Worm (Caenorhabditis elegans) whole organism, L1 larva: Measurements from ENCODE around the gene smg-7.
A peak's percentile ranks its signal among the peaks of the same experiment; 100 is the strongest.

Source experiments
- C04F5.9 ChIP-seq: sonication (generic microtip); optimal IDR thresholded peaks from 2 replicates; lab custom pipeline; 2016; ENCODE audit warnings: missing genetic modification characterization, missing compliant biosample characterization
- C16A3.4 ChIP-seq: fragments of 150-350 bp; optimal IDR thresholded peaks from 2 replicates; lab custom pipeline; 2014; ENCODE audit warnings: missing biosample characterization, missing genetic modification characterization
- F16B12.6 ChIP-seq: fragments of 150-350 bp; optimal IDR thresholded peaks from 2 replicates; lab custom pipeline; 2014; ENCODE audit warnings: missing biosample characterization, missing genetic modification characterization
- aha-1 ChIP-seq: fragments of 150-350 bp; optimal IDR thresholded peaks from 2 replicates; lab custom pipeline; 2014; ENCODE audit warnings: missing biosample characterization, missing genetic modification characterization
- alr-1 ChIP-seq: fragments of 200-800 bp; sonication (Bioruptor generic); optimal IDR thresholded peaks from 2 replicates; lab custom pipeline; 2018; ENCODE audit warnings: borderline replicate concordance, mild to moderate bottlenecking, missing genetic modification characterization, missing compliant biosample characterization
- aly-2 ChIP-seq: fragments of 150-350 bp; optimal IDR thresholded peaks from 2 replicates; lab custom pipeline; 2014; ENCODE audit warnings: missing biosample characterization, missing genetic modification characterization
- ceh-8 ChIP-seq: fragments of 200-800 bp; sonication (Bioruptor generic); optimal IDR thresholded peaks from 2 replicates; lab custom pipeline; 2018; ENCODE audit warnings: mild to moderate bottlenecking, missing genetic modification characterization, moderate library complexity, missing compliant biosample characterization
- ceh-82 ChIP-seq, 3 experiments: fragments of 150-350 bp in 1 of 3; sonication (generic microtip) in 2 of 3; optimal IDR thresholded peaks; 2 replicates each; lab custom pipeline; 2014 to 2017; ENCODE audit warnings: missing biosample characterization in 3 of 3, missing genetic modification characterization in 3 of 3
- ces-1 ChIP-seq: fragments of 150-350 bp; optimal IDR thresholded peaks from 2 replicates; lab custom pipeline; 2014; ENCODE audit warnings: missing biosample characterization, missing genetic modification reagents, missing genetic modification characterization
- dpl-1 ChIP-seq, 3 experiments: fragments of 150-350 bp in 2 of 3; sonication (generic microtip) in 1 of 3; optimal IDR thresholded peaks; 2 replicates each; lab custom pipeline; 2014 to 2017; ENCODE audit warnings: missing biosample characterization in 3 of 3, missing genetic modification characterization in 3 of 3, missing genetic modification reagents in 3 of 3
- dsc-1 ChIP-seq: sonication (generic microtip); optimal IDR thresholded peaks from 2 replicates; lab custom pipeline; 2016; ENCODE audit warnings: mild to moderate bottlenecking, missing genetic modification characterization, missing compliant biosample characterization
- efl-3 ChIP-seq: fragments of 200-800 bp; sonication (Bioruptor generic); optimal IDR thresholded peaks from 2 replicates; lab custom pipeline; 2018; ENCODE audit warnings: mild to moderate bottlenecking, missing genetic modification characterization, missing compliant biosample characterization
- egl-13 ChIP-seq: sonication (generic microtip); optimal IDR thresholded peaks from 2 replicates; lab custom pipeline; 2016; ENCODE audit warnings: missing genotype, missing genetic modification reagents, missing genetic modification characterization, missing compliant biosample characterization
- egl-27 ChIP-seq, 2 experiments: fragments of 150-350 bp in 1 of 2; sonication (generic microtip); optimal IDR thresholded peaks; 3 replicates each; lab custom pipeline; 2017 to 2018; ENCODE audit warnings: missing biosample characterization in 2 of 2, missing genetic modification characterization in 2 of 2, missing genetic modification reagents in 2 of 2
- elt-3 ChIP-seq, 6 experiments: fragments of 150-350 bp in 1 of 6; sonication (generic microtip); optimal IDR thresholded peaks; 2 replicates each; lab custom pipeline; 2017 to 2018; ENCODE audit warnings: missing biosample characterization in 6 of 6, missing genetic modification characterization in 6 of 6, inconsistent platforms in 1 of 6
- fkh-4 ChIP-seq: sonication (generic microtip); optimal IDR thresholded peaks from 2 replicates; lab custom pipeline; 2016; ENCODE audit warnings: missing compliant biosample characterization, missing genetic modification characterization, borderline replicate concordance
- fkh-8 ChIP-seq: sonication (generic microtip); optimal IDR thresholded peaks from 2 replicates; lab custom pipeline; 2016; ENCODE audit warnings: mild to moderate bottlenecking, missing genetic modification characterization, missing compliant biosample characterization
- grh-1 ChIP-seq: fragments of 200-800 bp; sonication (Bioruptor generic); IDR thresholded peaks from 2 replicates; pipeline ENCODE4 v1.3.6; 2022; ENCODE audit warnings: missing genetic modification reagents, missing genetic modification characterization, missing compliant biosample characterization
- hpl-2 ChIP-seq: fragments of 150-350 bp; optimal IDR thresholded peaks from 2 replicates; lab custom pipeline; 2014; ENCODE audit warnings: missing biosample characterization, missing genetic modification reagents, missing genetic modification characterization
- irx-1 ChIP-seq: sonication (generic microtip); optimal IDR thresholded peaks from 2 replicates; lab custom pipeline; 2016; ENCODE audit warnings: missing genetic modification characterization, missing compliant biosample characterization
- jun-1 ChIP-seq: fragments of 150-350 bp; optimal IDR thresholded peaks from 2 replicates; lab custom pipeline; 2014; ENCODE audit warnings: missing biosample characterization, missing genetic modification reagents, missing genetic modification characterization
- lin-15B ChIP-seq: fragments of 150-350 bp; sonication (generic microtip); optimal IDR thresholded peaks from 3 replicates; lab custom pipeline; 2014; ENCODE audit warnings: missing biosample characterization, missing genetic modification characterization
- lsy-2 ChIP-seq, 2 experiments: fragments of 150-350 bp; optimal IDR thresholded peaks; 2 replicates each; lab custom pipeline; 2014; ENCODE audit warnings: missing biosample characterization in 2 of 2, missing genetic modification characterization in 2 of 2
- mef-2 ChIP-seq: fragments of 150-350 bp; optimal IDR thresholded peaks from 2 replicates; lab custom pipeline; 2014; ENCODE audit warnings: missing biosample characterization, missing genetic modification characterization
- nhr-11 ChIP-seq: fragments of 150-350 bp; optimal IDR thresholded peaks from 2 replicates; lab custom pipeline; 2014; ENCODE audit warnings: missing biosample characterization, missing genetic modification characterization
- nhr-12 ChIP-seq: sonication (generic microtip); optimal IDR thresholded peaks from 2 replicates; lab custom pipeline; 2017; ENCODE audit warnings: missing biosample characterization, missing genetic modification characterization
- nhr-20 ChIP-seq: sonication (generic microtip); optimal IDR thresholded peaks from 2 replicates; lab custom pipeline; 2016; ENCODE audit warnings: mild to moderate bottlenecking, missing genetic modification characterization, missing compliant biosample characterization
- nhr-237 ChIP-seq: fragments of 150-350 bp; optimal IDR thresholded peaks from 2 replicates; lab custom pipeline; 2014; ENCODE audit warnings: missing biosample characterization, missing genetic modification characterization
- nhr-47 ChIP-seq: sonication (generic microtip); optimal IDR thresholded peaks from 2 replicates; lab custom pipeline; 2016; ENCODE audit warnings: mild to moderate bottlenecking, missing genetic modification characterization, moderate library complexity, missing compliant biosample characterization
- nhr-71 ChIP-seq: sonication (generic microtip); optimal IDR thresholded peaks from 2 replicates; lab custom pipeline; 2016; ENCODE audit warnings: mild to moderate bottlenecking, missing genetic modification characterization, moderate library complexity, missing compliant biosample characterization
- nhr-76 ChIP-seq: sonication (generic microtip); optimal IDR thresholded peaks from 2 replicates; lab custom pipeline; 2017; ENCODE audit warnings: missing biosample characterization, missing genetic modification characterization
- nhr-84 ChIP-seq: sonication (generic microtip); optimal IDR thresholded peaks from 2 replicates; lab custom pipeline; 2017; ENCODE audit warnings: missing biosample characterization, missing genetic modification characterization
- nhr-90 ChIP-seq: sonication (generic microtip); optimal IDR thresholded peaks from 2 replicates; lab custom pipeline; 2016; ENCODE audit warnings: mild to moderate bottlenecking, missing genetic modification characterization, missing compliant biosample characterization; ENCODE audit not compliant: poor library complexity
- rnt-1 ChIP-seq: sonication (generic microtip); optimal IDR thresholded peaks from 2 replicates; lab custom pipeline; 2016; ENCODE audit warnings: mild to moderate bottlenecking, missing genetic modification characterization, moderate library complexity, missing compliant biosample characterization
- skn-1 ChIP-seq: fragments of 150-350 bp; optimal IDR thresholded peaks from 2 replicates; lab custom pipeline; 2014; ENCODE audit warnings: missing biosample characterization, missing genetic modification characterization
- snpc-4 ChIP-seq: fragments of 150-350 bp; optimal IDR thresholded peaks from 2 replicates; lab custom pipeline; 2014; ENCODE audit warnings: missing biosample characterization, missing genetic modification characterization
- snu-23 ChIP-seq: sonication (generic microtip); optimal IDR thresholded peaks from 2 replicates; lab custom pipeline; 2016; ENCODE audit warnings: missing genetic modification characterization, missing compliant biosample characterization
- sox-4 ChIP-seq: sonication (generic microtip); optimal IDR thresholded peaks from 2 replicates; lab custom pipeline; 2016; ENCODE audit warnings: missing genetic modification characterization, missing compliant biosample characterization
- sptf-1 ChIP-seq: fragments of 150-350 bp; optimal IDR thresholded peaks from 2 replicates; lab custom pipeline; 2014; ENCODE audit warnings: missing biosample characterization, missing genetic modification characterization
- sup-37 ChIP-seq: fragments of 200-800 bp; sonication (Bioruptor generic); optimal IDR thresholded peaks from 2 replicates; lab custom pipeline; 2018; ENCODE audit warnings: mild to moderate bottlenecking, missing genetic modification characterization, missing compliant biosample characterization
- tbx-2 ChIP-seq: sonication (generic microtip); optimal IDR thresholded peaks from 2 replicates; lab custom pipeline; 2016; ENCODE audit warnings: missing genetic modification characterization, missing compliant biosample characterization
- unc-130 ChIP-seq: fragments of 150-350 bp; optimal IDR thresholded peaks from 2 replicates; lab custom pipeline; 2017; ENCODE audit warnings: missing biosample characterization, missing genetic modification characterization, inconsistent platforms
- unc-30 ChIP-seq: sonication (generic microtip); optimal IDR thresholded peaks from 2 replicates; lab custom pipeline; 2017; ENCODE audit warnings: missing biosample characterization, missing genetic modification characterization
- unc-62 ChIP-seq: fragments of 150-350 bp; optimal IDR thresholded peaks from 2 replicates; lab custom pipeline; 2014; ENCODE audit warnings: missing biosample characterization, missing genetic modification reagents, missing genetic modification characterization
- vab-15 ChIP-seq: sonication (generic microtip); optimal IDR thresholded peaks from 2 replicates; lab custom pipeline; 2017; ENCODE audit warnings: missing genotype, mild to moderate bottlenecking, missing genetic modification characterization, missing compliant biosample characterization
- xbp-1 ChIP-seq: sonication (generic microtip); optimal IDR thresholded peaks from 2 replicates; lab custom pipeline; 2016; ENCODE audit warnings: missing genetic modification characterization, missing compliant biosample characterization
- zag-1 ChIP-seq: fragments of 150-350 bp; optimal IDR thresholded peaks from 2 replicates; lab custom pipeline; 2014; ENCODE audit warnings: missing biosample characterization, missing genetic modification characterization
- ztf-4 ChIP-seq: fragments of 150-350 bp; optimal IDR thresholded peaks from 2 replicates; lab custom pipeline; 2014; ENCODE audit warnings: missing biosample characterization, missing genetic modification characterization

The smg-7 gene

DNA sequence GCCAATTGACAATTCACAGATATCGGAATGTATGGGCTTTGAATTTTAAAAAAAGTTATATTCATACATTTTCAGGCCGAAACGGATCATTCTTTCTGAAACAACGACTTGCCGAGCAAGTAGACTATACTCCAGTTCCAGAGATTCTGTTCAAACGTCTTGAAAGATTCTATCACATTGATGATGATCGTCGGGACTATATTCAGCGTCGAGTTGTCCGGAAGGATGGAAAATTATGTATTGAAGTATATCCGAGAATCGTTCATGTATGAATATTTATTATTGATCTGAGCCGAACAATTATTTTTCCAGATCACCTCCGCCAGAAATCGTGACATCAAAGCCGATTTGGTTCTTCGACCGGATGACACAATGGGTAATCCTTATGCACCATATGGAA is 15.4 kb upstream of the smg-7 start:
- TF ChIP-seq snu-23 (GFP tag; lab: Kevin White, UChicago) (no peak), unc-130 (no peak), nhr-20 (tag; lab: Kevin White, UChicago) (no peak), C04F5.9 (tag; lab: Kevin White, UChicago) (no peak), alr-1 (tag; lab: Kevin White, UChicago) (no peak), rnt-1 (tag; lab: Kevin White, UChicago) (no peak), grh-1 (GFP tag; lab: Robert Waterston, UW) (no peak), dsc-1 (tag; lab: Kevin White, UChicago) (no peak), egl-27 (tag; optimal IDR thresholded peaks at IDR 0.05; lab: Kevin White, UChicago) (no peak), lin-15B (tag; lab: Kevin White, UChicago) (no peak), ceh-8 (GFP tag; lab: Kevin White, UChicago) (no peak), fkh-4 (tag; lab: Kevin White, UChicago) (no peak), elt-3 (tag; optimal IDR thresholded peaks at IDR 0.05; lab: Kevin White, UChicago) (no peak), ceh-82 (tag; optimal IDR thresholded peaks at IDR 0.05; lab: Kevin White, UChicago) (no peak)
- TF ChIP-seq, all 84 proteins: peak for 0

DNA sequence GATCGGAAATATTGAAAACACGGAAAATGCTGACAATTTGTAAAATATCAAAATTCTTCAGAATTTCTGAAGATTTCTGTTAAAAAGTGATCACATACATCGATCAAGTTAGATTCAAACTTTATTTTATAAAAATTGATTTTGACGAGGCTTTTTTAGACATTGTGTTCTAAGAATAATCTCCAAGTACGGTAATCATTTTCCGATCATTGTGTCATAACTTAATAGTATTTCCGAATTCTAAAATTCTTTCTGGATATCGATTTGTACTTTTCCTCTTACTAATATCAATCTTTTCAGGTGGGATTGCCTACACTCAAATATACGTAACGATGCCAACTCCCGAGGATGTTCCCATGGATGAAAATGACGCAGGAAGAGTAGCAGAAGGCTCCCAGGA is 14.8 kb upstream of the smg-7 start, which contains the start of gene usp-4:
Gene usp-4, plus strand, starts transcription at position 301 of the 400 bp plus-strand sequence.
- TF ChIP-seq aly-2 (tag; lab: Kevin White, UChicago): no peak
- TF ChIP-seq sup-37 (GFP tag; lab: Kevin White, UChicago): no peak
- TF ChIP-seq fkh-4 (tag; lab: Kevin White, UChicago): no peak
- TF ChIP-seq efl-3 (GFP tag; lab: Kevin White, UChicago): no peak
- no peak for TF ChIP-seq egl-13 (tag; lab: Kevin White, UChicago)
- TF ChIP-seq nhr-90 (tag; lab: Kevin White, UChicago): no peak
- no peak for TF ChIP-seq sptf-1
- no peak for TF ChIP-seq rnt-1 (tag; lab: Kevin White, UChicago)
- TF ChIP-seq, all 84 proteins: peak for 0

DNA sequence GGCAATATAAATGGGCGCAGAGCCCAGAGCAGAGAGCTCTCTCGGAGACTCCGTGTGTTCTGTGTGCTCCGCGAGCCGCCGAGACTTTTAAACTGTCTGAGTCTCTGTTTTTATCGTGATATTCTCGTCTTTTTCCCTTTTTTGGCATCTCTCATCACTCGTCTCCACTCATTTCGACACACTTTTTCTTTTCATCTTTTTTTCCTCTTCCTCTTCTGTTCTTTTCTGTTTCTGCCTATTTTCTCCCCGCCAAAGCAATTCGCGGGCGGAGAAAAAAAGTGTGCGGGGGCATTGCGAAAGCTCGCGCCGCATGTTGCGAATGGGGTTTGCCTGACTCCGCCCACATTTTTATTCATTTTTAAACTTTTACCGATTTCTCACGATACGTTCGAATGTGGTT is 14.1 kb upstream of the smg-7 start:
- TF ChIP-seq fkh-8 (tag; lab: Kevin White, UChicago) (peak; percentile 93), skn-1 (peak; percentile 95), nhr-11 (peak; percentile 26), lsy-2 (tag; optimal IDR thresholded peaks at IDR 0.05; lab: Kevin White, UChicago) (peak; percentile 84 to 87), nhr-237 (tag; lab: Kevin White, UChicago) (peak; percentile 69), dpl-1 (GFP tag; optimal IDR thresholded peaks at IDR 0.05; lab: Kevin White, UChicago) (peak; percentile 71 to 82 (median 75)), nhr-71 (peak; percentile 92), unc-30 (no peak), tbx-2 (tag; lab: Kevin White, UChicago) (peak; percentile 88), sup-37 (GFP tag; lab: Kevin White, UChicago) (peak; percentile 29), grh-1 (GFP tag; lab: Robert Waterston, UW) (peak; percentile 41; the same call in 1 of the 2 replicates), elt-3 (tag; optimal IDR thresholded peaks at IDR 0.05; lab: Kevin White, UChicago) (peak in 2 of 6 experiments; percentile 15 to 58), C16A3.4 (tag; lab: Kevin White, UChicago) (peak; percentile 92), hpl-2 (GFP tag; lab: Kevin White, UChicago) (peak; percentile 87), irx-1 (tag; lab: Kevin White, UChicago) (peak; percentile 78), zag-1 (tag; lab: Kevin White, UChicago) (peak; percentile 16), F16B12.6 (peak; percentile 54), sox-4 (tag; lab: Kevin White, UChicago) (peak; percentile 79), ces-1 (GFP tag; lab: Kevin White, UChicago) (no peak), jun-1 (peak; percentile 78), aly-2 (tag; lab: Kevin White, UChicago) (peak; percentile 30), egl-13 (tag; lab: Kevin White, UChicago) (peak; percentile 88), ztf-4 (tag; lab: Kevin White, UChicago) (peak; percentile 57), xbp-1 (peak; percentile 84), snu-23 (GFP tag; lab: Kevin White, UChicago) (peak; percentile 92), snpc-4 (tag; lab: Kevin White, UChicago) (peak; percentile 66), C04F5.9 (tag; lab: Kevin White, UChicago) (no peak), nhr-47 (peak; percentile 91), nhr-76 (no peak), aha-1 (tag; lab: Kevin White, UChicago) (peak; percentile 15), vab-15 (tag; lab: Kevin White, UChicago) (peak; percentile 10), nhr-12 (tag; lab: Kevin White, UChicago) (no peak), mef-2 (tag; lab: Kevin White, UChicago) (peak; percentile 44), dsc-1 (tag; lab: Kevin White, UChicago) (peak; percentile 62), nhr-84 (no peak), unc-62 (GFP tag; lab: Kevin White, UChicago) (no peak)
